Worm (Caenorhabditis elegans): Measurements from ENCODE around the gene cln-3.1.
A peak's percentile ranks its signal among the peaks of the same experiment; 100 is the strongest.

cln-3.1 gene

DNA sequence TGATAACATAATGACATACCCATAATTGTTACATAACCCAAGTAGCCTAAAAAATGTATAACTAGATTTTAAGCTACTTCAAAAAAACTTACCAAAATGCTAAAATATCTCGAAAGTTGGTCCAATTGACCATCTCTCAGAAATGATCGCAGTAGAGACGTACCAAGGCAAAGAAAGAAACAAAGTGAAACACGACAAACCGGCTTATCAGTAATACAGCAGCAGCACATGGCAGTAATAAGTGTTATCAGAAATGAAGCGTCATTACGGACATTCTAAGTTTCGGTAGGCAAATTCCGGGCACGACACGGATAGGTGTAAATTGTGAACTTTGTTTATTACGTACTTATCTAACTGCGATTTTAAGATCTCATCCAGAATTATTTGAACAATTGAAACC is at the start of gene cln-3.1:
Gene cln-3.1 (minus strand): TSS at position 171 of the 400 bp plus-strand sequence.
- peak; percentile 66 for TF ChIP-seq dmd-6 (GFP tag; IDR thresholded peaks at IDR 0.05)
- no peak for TF ChIP-seq hif-1 (tag; optimal IDR thresholded peaks at IDR 0.05)
- peak; percentile 37 for TF ChIP-seq nhr-28 (tag; optimal IDR thresholded peaks at IDR 0.05)
- peak in 1 of 2 experiments; percentile 10 for TF ChIP-seq unc-62 (GFP tag; optimal IDR thresholded peaks at IDR 0.05 in 1 of 2)
- no peak for TF ChIP-seq unc-62 (tag; optimal IDR thresholded peaks at IDR 0.05)
- TF ChIP-seq pqm-1 (tag; optimal IDR thresholded peaks at IDR 0.05) = peak; percentile 63
- no peak for TF ChIP-seq nhr-76 (tag; optimal IDR thresholded peaks at IDR 0.05)
- no peak for TF ChIP-seq ztf-7 (tag; optimal IDR thresholded peaks at IDR 0.05)
- TF ChIP-seq dve-1 (tag; optimal IDR thresholded peaks at IDR 0.05; ENCODE audit: insufficient read depth) = no peak
- no peak for TF ChIP-seq lin-39 (tag; optimal IDR thresholded peaks at IDR 0.05)
- TF ChIP-seq lir-3 (tag; optimal IDR thresholded peaks at IDR 0.05) = no peak
- no peak for TF ChIP-seq tag-97 (GFP tag; IDR thresholded peaks at IDR 0.05)
- no peak for TF ChIP-seq daf-19 (GFP tag; conservative IDR thresholded peaks at IDR 0.05)
- TF ChIP-seq gei-8 (GFP tag; optimal IDR thresholded peaks at IDR 0.05) = no peak
- no peak for TF ChIP-seq snpc-1.2 (GFP tag; IDR thresholded peaks at IDR 0.05)
- no peak for TF ChIP-seq ZK337.2 (GFP tag; IDR thresholded peaks at IDR 0.05)
- no peak for TF ChIP-seq ceh-82 (tag; optimal IDR thresholded peaks at IDR 0.05)
- TF ChIP-seq madf-5 (GFP tag; IDR thresholded peaks at IDR 0.05) = no peak
- TF ChIP-seq lin-38 (GFP tag; IDR thresholded peaks at IDR 0.05) = no peak
- no peak for TF ChIP-seq Y75B8A.6 (GFP tag; IDR thresholded peaks at IDR 0.05)
- no peak for TF ChIP-seq lin-29 (GFP tag; IDR thresholded peaks at IDR 0.05)
- no peak for TF ChIP-seq T26A8.4 (GFP tag; IDR thresholded peaks at IDR 0.05)
- TF ChIP-seq ceh-20 (GFP tag; IDR thresholded peaks at IDR 0.05) = no peak
- no peak for TF ChIP-seq zip-11 (GFP tag; IDR thresholded peaks at IDR 0.05)
- TF ChIP-seq saeg-2 (GFP tag; IDR thresholded peaks at IDR 0.05) = no peak
- no peak for TF ChIP-seq cey-2 (tag; optimal IDR thresholded peaks at IDR 0.05; ENCODE audit: borderline replicate concordance, insufficient read depth)
- no peak for TF ChIP-seq ZK546.5 (tag; optimal IDR thresholded peaks at IDR 0.05)
- TF ChIP-seq snpc-4 (tag; optimal IDR thresholded peaks at IDR 0.05) = no peak
- no peak for TF ChIP-seq F49E8.2 (tag; optimal IDR thresholded peaks at IDR 0.05; ENCODE audit: borderline replicate concordance)
- no peak for TF ChIP-seq zfp-3 (GFP tag; conservative IDR thresholded peaks at IDR 0.05)
- TF ChIP-seq hmg-1.1 (GFP tag; IDR thresholded peaks at IDR 0.05) = no peak
- TF ChIP-seq F26F4.8 (GFP tag; conservative IDR thresholded peaks at IDR 0.05) = no peak
- TF ChIP-seq mxl-3 (GFP tag; optimal IDR thresholded peaks at IDR 0.05) = peak; percentile 81
- no peak for TF ChIP-seq mdl-1 (tag; optimal IDR thresholded peaks at IDR 0.05)
- TF ChIP-seq nhr-42 (GFP tag; IDR thresholded peaks at IDR 0.05) = no peak
- no peak for TF ChIP-seq ces-1 (GFP tag; optimal IDR thresholded peaks at IDR 0.05)

- TF ChIP-seq set-16 (GFP tag; IDR thresholded peaks at IDR 0.05) (no peak), nhr-102 (tag; optimal IDR thresholded peaks at IDR 0.05) (peak; percentile 94), nhr-10 (tag; optimal IDR thresholded peaks at IDR 0.05) (peak; percentile 76), hlh-11 (tag; optimal IDR thresholded peaks at IDR 0.05) (peak; percentile 97), Y48G9A.11 (GFP tag; IDR thresholded peaks at IDR 0.05) (peak; percentile 94), nhr-6 (tag; optimal IDR thresholded peaks at IDR 0.05) (peak; percentile 84), daf-8 (GFP tag; IDR thresholded peaks at IDR 0.05) (0 out of 2 replicates have a peak, but pooled peaks have one; percentile 59), php-3 (GFP tag; IDR thresholded peaks at IDR 0.05) (peak; percentile 95), mes-2 (tag; optimal IDR thresholded peaks at IDR 0.05; ENCODE audit: poor library complexity, severe bottlenecking) (peak; percentile 93), zfp-2 (tag; optimal IDR thresholded peaks at IDR 0.05) (peak; percentile 74), Y5F2A.4 (GFP tag; optimal IDR thresholded peaks at IDR 0.05) (peak; percentile 97), ctbp-1 (GFP tag; IDR thresholded peaks at IDR 0.05) (peak; percentile 98), lin-39 (tag; optimal IDR thresholded peaks at IDR 0.05) (no peak), Y75B8A.6 (GFP tag; IDR thresholded peaks at IDR 0.05) (peak; percentile 97), attf-4 (tag; optimal IDR thresholded peaks at IDR 0.05) (peak; percentile 77), lir-3 (tag; optimal IDR thresholded peaks at IDR 0.05) (peak; percentile 92), vab-7 (GFP tag; IDR thresholded peaks at IDR 0.05) (peak; percentile 98), F37D6.2 (tag; optimal IDR thresholded peaks at IDR 0.05) (peak; percentile 68)
These were observed 48.8 kb upstream of the cln-3.1 start for ce11 chrV:11314025-11314880.
